Worm (Caenorhabditis elegans): ENCODE results near the gene nhr-212.

ce11 chrV:474516-474915 lies 10.1 kb upstream of the nhr-212 start, which contains the start of gene nhr-99:
- TF ChIP-seq unc-62 (GFP tag; optimal IDR thresholded peaks at IDR 0.05) (no peak), egl-13 (tag; optimal IDR thresholded peaks at IDR 0.05) (no peak), mdl-1 (tag; optimal IDR thresholded peaks at IDR 0.05) (no peak), blmp-1 (tag; optimal IDR thresholded peaks at IDR 0.05) (no peak), nhr-11 (tag; optimal IDR thresholded peaks at IDR 0.05) (no peak), zag-1 (tag; optimal IDR thresholded peaks at IDR 0.05) (no peak), nhr-237 (tag; optimal IDR thresholded peaks at IDR 0.05) (no peak), lin-15B (tag; optimal IDR thresholded peaks at IDR 0.05) (no peak), nhr-28 (tag; optimal IDR thresholded peaks at IDR 0.05) (no peak)

Data from whole organism, L1 larva.